Fruit fly (Drosophila melanogaster): ENCODE measurements around the gene CG7017.

DNA sequence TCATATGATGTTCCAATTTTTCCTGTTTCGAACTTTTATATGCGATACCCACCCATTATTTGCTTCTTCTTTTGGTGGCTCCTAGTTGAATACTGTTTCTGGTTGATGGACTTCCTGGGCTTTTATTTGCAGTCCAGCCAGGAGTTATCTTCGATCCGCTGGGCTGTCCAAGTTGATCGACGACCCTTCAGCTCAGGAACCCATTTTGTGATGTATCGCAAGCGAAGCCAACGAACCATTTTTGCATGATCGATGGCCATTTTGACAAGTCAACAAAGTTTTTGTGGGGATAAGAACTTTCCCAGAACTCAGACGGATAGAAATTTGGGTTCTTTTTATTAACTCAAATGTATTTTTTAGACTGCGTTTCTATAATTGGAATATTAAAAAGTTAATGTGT lies 6.0 kb downstream of the CG7017 start, which contains the start of gene CG7290:
- TF ChIP-seq h (GFP tag; optimal IDR thresholded peaks at IDR 0.05) = no peak
- TF ChIP-seq usp (GFP tag; optimal IDR thresholded peaks at IDR 0.05) = no peak
- TF ChIP-seq OdsH (GFP tag; optimal IDR thresholded peaks at IDR 0.05) = no peak
- TF ChIP-seq ey (GFP tag; optimal IDR thresholded peaks at IDR 0.05) = no peak
- no peak for TF ChIP-seq jim (GFP tag; optimal IDR thresholded peaks at IDR 0.05)
- TF ChIP-seq sage (GFP tag; optimal IDR thresholded peaks at IDR 0.05) = no peak
- no peak for TF ChIP-seq CG9705 (GFP tag; optimal IDR thresholded peaks at IDR 0.05)

Measured in whole organism, wandering third instar larva.